Worm (Caenorhabditis elegans) whole organism, L4 larva: ENCODE data around the gene tag-250.

Experiments
- ceh-28 ChIP-seq: fragments of 150-350 bp; optimal IDR thresholded peaks from 2 replicates; lab custom pipeline; 2014; ENCODE audit warnings: missing biosample characterization, missing genetic modification reagents, missing genetic modification characterization
- pha-4 ChIP-seq, 2 experiments: fragments of 150-350 bp in 1 of 2; fragments of 200-800 bp in 1 of 2; sonication (Bioruptor generic) in 1 of 2; IDR thresholded peaks in 1 of 2; optimal IDR thresholded peaks in 1 of 2; 2 replicates each; pipeline versions ENCODE4 v1.3.6 to Lab custom; 2014 to 2022; ENCODE audit warnings: missing genetic modification characterization in 2 of 2, missing genetic modification reagents in 2 of 2, missing biosample characterization in 1 of 2, missing compliant biosample characterization in 1 of 2
- snpc-4 ChIP-seq: fragments of 150-350 bp; optimal IDR thresholded peaks from 2 replicates; lab custom pipeline; 2014; ENCODE audit warnings: missing biosample characterization, missing genetic modification characterization

- no peak for TF ChIP-seq pha-4 (GFP tag; IDR thresholded peaks at IDR 0.05; lab: Robert Waterston, UW)
- TF ChIP-seq pha-4 (tag; optimal IDR thresholded peaks at IDR 0.05; lab: Kevin White, UChicago) = no peak
- TF ChIP-seq ceh-28 (tag; lab: Kevin White, UChicago) = no peak
- no peak for TF ChIP-seq snpc-4 (tag; lab: Kevin White, UChicago)
These were observed 1.2 kb upstream of the tag-250 start for ce11 chrIII:7925968-7926367.
